Worm (Caenorhabditis elegans) whole organism, midembryonic: ENCODE results near the gene sru-21.

Experiments used
- klf-2 ChIP-seq: fragments of 200-800 bp; sonication (Bioruptor generic); conservative IDR thresholded peaks from 2 replicates; pipeline ENCODE4 v1.3.6; 2022; ENCODE audit warnings: missing genetic modification reagents, missing genetic modification characterization, missing compliant biosample characterization
- ztf-29 ChIP-seq: fragments of 200-800 bp; sonication (Bioruptor generic); IDR thresholded peaks from 2 replicates; pipeline ENCODE4 v1.3.6; 2022; ENCODE audit warnings: missing genetic modification reagents, missing genetic modification characterization, missing compliant biosample characterization

- no peak for TF ChIP-seq ztf-29
- TF ChIP-seq klf-2 (GFP tag; lab: Robert Waterston, UW): no peak
These were observed 22.6 kb downstream of the sru-21 start, which contains the start of gene C08F11.10 for ce11 chrIV:13649126-13649525.
